Worm (Caenorhabditis elegans) whole organism, L4 larva: Measurements from ENCODE around the gene vha-15.

Experiments used
- D1046.2 ChIP-seq: fragments of 200-800 bp; sonication (Bioruptor generic); IDR thresholded peaks from 2 replicates; pipeline ENCODE4 v1.3.6; 2022; ENCODE audit warnings: missing genetic modification characterization, missing compliant biosample characterization
- Y105C5A.15 ChIP-seq: fragments of 200-800 bp; sonication (Bioruptor generic); IDR thresholded peaks from 2 replicates; pipeline ENCODE4 v1.3.6; 2022; ENCODE audit warnings: missing genetic modification characterization, missing compliant biosample characterization
- Y5F2A.4 ChIP-seq: fragments of 200-800 bp; sonication (Bioruptor generic); optimal IDR thresholded peaks from 2 replicates; lab custom pipeline; 2018; ENCODE audit warnings: mild to moderate bottlenecking, missing genetic modification characterization, missing compliant biosample characterization
- ZK337.2 ChIP-seq: fragments of 200-800 bp; sonication (Bioruptor generic); IDR thresholded peaks from 2 replicates; pipeline ENCODE4 v1.3.6; 2022; ENCODE audit warnings: missing genetic modification reagents, missing genetic modification characterization, missing compliant biosample characterization
- ZK546.5 ChIP-seq, 2 experiments: sonication (generic microtip); optimal IDR thresholded peaks; 2 replicates each; lab custom pipeline; 2017; ENCODE audit warnings: missing biosample characterization in 2 of 2, missing genetic modification characterization in 2 of 2
- aha-1 ChIP-seq: fragments of 150-350 bp; peaks from one replicate; lab custom pipeline; 2014; ENCODE audit warnings: missing biosample characterization, missing genetic modification characterization
- arid-1 ChIP-seq: fragments of 200-800 bp; sonication (Bioruptor generic); conservative IDR thresholded peaks from 2 replicates; pipeline ENCODE4 v1.3.6; 2022; ENCODE audit warnings: missing genetic modification reagents, missing genetic modification characterization, missing compliant biosample characterization
- ceh-28 ChIP-seq: fragments of 150-350 bp; optimal IDR thresholded peaks from 2 replicates; lab custom pipeline; 2014; ENCODE audit warnings: missing biosample characterization, missing genetic modification reagents, missing genetic modification characterization
- ceh-32 ChIP-seq: sonication (generic microtip); optimal IDR thresholded peaks from 2 replicates; lab custom pipeline; 2016; ENCODE audit warnings: mild to moderate bottlenecking, missing genetic modification characterization, missing compliant biosample characterization; ENCODE audit not compliant: poor library complexity
- daf-16 ChIP-seq, 3 experiments: sonication (generic microtip); optimal IDR thresholded peaks; 2 replicates each; lab custom pipeline; 2016 to 2017; ENCODE audit warnings: missing genetic modification characterization in 3 of 3, missing genetic modification reagents in 3 of 3, mild to moderate bottlenecking in 2 of 3, missing compliant biosample characterization in 2 of 3, missing biosample characterization in 1 of 3, moderate library complexity in 1 of 3
- daf-19 ChIP-seq: fragments of 200-800 bp; sonication (Bioruptor generic); conservative IDR thresholded peaks from 2 replicates; pipeline ENCODE4 v1.3.6; 2022; ENCODE audit warnings: missing genetic modification characterization, missing compliant biosample characterization
- dmd-6 ChIP-seq: fragments of 200-800 bp; sonication (Bioruptor generic); IDR thresholded peaks from 2 replicates; pipeline ENCODE4 v1.3.6; 2022; ENCODE audit warnings: missing genetic modification reagents, missing genetic modification characterization, missing compliant biosample characterization
- dmd-8 ChIP-seq: fragments of 200-800 bp; sonication (Bioruptor generic); IDR thresholded peaks from 2 replicates; pipeline ENCODE4 v1.3.6; 2022; ENCODE audit warnings: missing genetic modification characterization, missing compliant biosample characterization
- dmd-9 ChIP-seq: fragments of 200-800 bp; sonication (Bioruptor generic); IDR thresholded peaks from 2 replicates; pipeline ENCODE4 v1.3.6; 2022; ENCODE audit warnings: missing genetic modification reagents, missing genetic modification characterization, missing compliant biosample characterization
- gei-8 ChIP-seq: fragments of 200-800 bp; sonication (Bioruptor generic); optimal IDR thresholded peaks from 2 replicates; lab custom pipeline; 2018; ENCODE audit warnings: mild to moderate bottlenecking, missing genetic modification characterization, missing compliant biosample characterization
- hif-1 ChIP-seq, 2 experiments: sonication (generic microtip); optimal IDR thresholded peaks; 2 replicates each; lab custom pipeline; 2016 to 2017; ENCODE audit warnings: missing compliant biosample characterization in 2 of 2, missing genetic modification characterization in 2 of 2, missing genetic modification reagents in 2 of 2, missing genotype in 2 of 2, mild to moderate bottlenecking in 1 of 2
- hlh-11 ChIP-seq: fragments of 200-800 bp; sonication (Bioruptor generic); optimal IDR thresholded peaks from 2 replicates; lab custom pipeline; 2018; ENCODE audit warnings: mild to moderate bottlenecking, missing genetic modification characterization, missing compliant biosample characterization
- hmg-1.1 ChIP-seq: fragments of 200-800 bp; sonication (Bioruptor generic); IDR thresholded peaks from 2 replicates; pipeline ENCODE4 v1.3.6; 2022; ENCODE audit warnings: missing genetic modification reagents, missing genetic modification characterization, missing compliant biosample characterization
- jun-1 ChIP-seq: fragments of 150-350 bp; optimal IDR thresholded peaks from 2 replicates; lab custom pipeline; 2014; ENCODE audit warnings: missing biosample characterization, missing genetic modification reagents, missing genetic modification characterization
- lsy-2 ChIP-seq, 2 experiments: fragments of 150-350 bp in 1 of 2; sonication (generic microtip) in 1 of 2; optimal IDR thresholded peaks; 2 replicates each; lab custom pipeline; 2014 to 2017; ENCODE audit warnings: missing biosample characterization in 2 of 2, missing genetic modification characterization in 2 of 2
- madf-5 ChIP-seq, 2 experiments: fragments of 200-800 bp; sonication (Bioruptor generic); IDR thresholded peaks; 2 replicates each; pipeline ENCODE4 v1.3.6; 2022; ENCODE audit warnings: missing compliant biosample characterization in 2 of 2, missing genetic modification characterization in 2 of 2
- madf-9 ChIP-seq: fragments of 200-800 bp; sonication (Bioruptor generic); conservative IDR thresholded peaks from 2 replicates; pipeline ENCODE4 v1.3.6; 2022; ENCODE audit warnings: missing genetic modification reagents, missing genetic modification characterization, missing compliant biosample characterization
- mdl-1 ChIP-seq, 2 experiments: fragments of 150-350 bp in 1 of 2; sonication (generic microtip) in 1 of 2; optimal IDR thresholded peaks; 2 replicates each; lab custom pipeline; 2014 to 2017; ENCODE audit warnings: missing biosample characterization in 2 of 2, missing genetic modification characterization in 2 of 2
- mdt-29 ChIP-seq: fragments of 200-800 bp; sonication (Bioruptor generic); IDR thresholded peaks from 2 replicates; pipeline ENCODE4 v1.3.6; 2022; ENCODE audit warnings: missing genetic modification reagents, missing genetic modification characterization, missing compliant biosample characterization
- mep-1 ChIP-seq: fragments of 150-350 bp; sonication (generic microtip); optimal IDR thresholded peaks from 3 replicates; lab custom pipeline; 2014; ENCODE audit warnings: missing biosample characterization, missing genetic modification characterization
- mes-2 ChIP-seq: sonication (generic microtip); optimal IDR thresholded peaks from 2 replicates; lab custom pipeline; 2016; ENCODE audit warnings: missing genotype, mild to moderate bottlenecking, missing genetic modification characterization, missing compliant biosample characterization; ENCODE audit not compliant: poor library complexity, severe bottlenecking
- mxl-3 ChIP-seq: fragments of 200-800 bp; sonication (Bioruptor generic); optimal IDR thresholded peaks from 2 replicates; lab custom pipeline; 2018; ENCODE audit warnings: mild to moderate bottlenecking, missing genetic modification characterization, missing compliant biosample characterization
- nhr-10 ChIP-seq: fragments of 150-350 bp; optimal IDR thresholded peaks from 2 replicates; lab custom pipeline; 2014; ENCODE audit warnings: missing biosample characterization, missing genetic modification characterization
- nhr-11 ChIP-seq: fragments of 150-350 bp; optimal IDR thresholded peaks from 2 replicates; lab custom pipeline; 2014; ENCODE audit warnings: missing biosample characterization, missing genetic modification characterization
- nhr-237 ChIP-seq: sonication (generic microtip); optimal IDR thresholded peaks from 2 replicates; lab custom pipeline; 2017; ENCODE audit warnings: missing biosample characterization, missing genetic modification characterization
- nhr-25 ChIP-seq: sonication (generic microtip); optimal IDR thresholded peaks from 2 replicates; lab custom pipeline; 2017; ENCODE audit warnings: missing genetic modification characterization, mild to moderate bottlenecking, missing compliant biosample characterization, antibody characterized with exemption, moderate library complexity, borderline replicate concordance; ENCODE audit not compliant: insufficient read depth
- nhr-28 ChIP-seq: fragments of 150-350 bp; optimal IDR thresholded peaks from 2 replicates; lab custom pipeline; 2014; ENCODE audit warnings: missing biosample characterization, missing genetic modification characterization
- nhr-42 ChIP-seq: fragments of 200-800 bp; sonication (Bioruptor generic); IDR thresholded peaks from 2 replicates; pipeline ENCODE4 v1.3.6; 2022; ENCODE audit warnings: missing genetic modification characterization, missing compliant biosample characterization
- nhr-6 ChIP-seq: fragments of 150-350 bp; optimal IDR thresholded peaks from 2 replicates; lab custom pipeline; 2014; ENCODE audit warnings: missing biosample characterization, missing genetic modification characterization
- nhr-77 ChIP-seq: fragments of 150-350 bp; optimal IDR thresholded peaks from 2 replicates; lab custom pipeline; 2014; ENCODE audit warnings: missing biosample characterization, missing genetic modification characterization
- php-3 ChIP-seq: fragments of 200-800 bp; sonication (Bioruptor generic); IDR thresholded peaks from 2 replicates; pipeline ENCODE4 v1.3.6; 2022; ENCODE audit warnings: missing genetic modification reagents, missing genetic modification characterization, missing compliant biosample characterization
- set-16 ChIP-seq: fragments of 200-800 bp; sonication (Bioruptor generic); IDR thresholded peaks from 2 replicates; pipeline ENCODE4 v1.3.6; 2022; ENCODE audit warnings: missing genetic modification reagents, missing genetic modification characterization, missing compliant biosample characterization
- tra-1 ChIP-seq: fragments of 200-800 bp; sonication (Bioruptor generic); IDR thresholded peaks from 2 replicates; pipeline ENCODE4 v1.3.6; 2022; ENCODE audit warnings: missing genetic modification reagents, missing genetic modification characterization, missing compliant biosample characterization
- unc-62 ChIP-seq, 3 experiments: fragments of 150-350 bp in 1 of 3; sonication (generic microtip); optimal IDR thresholded peaks in 2 of 3; peaks in 1 of 3; 1 replicate in 1 of 3; 2 replicates in 2 of 3; lab custom pipeline; 2014 to 2017; ENCODE audit warnings: missing biosample characterization in 3 of 3, missing genetic modification characterization in 3 of 3, missing genetic modification reagents in 3 of 3, missing genotype in 1 of 3
- zfp-2 ChIP-seq: sonication (generic microtip); optimal IDR thresholded peaks from 2 replicates; lab custom pipeline; 2016; ENCODE audit warnings: mild to moderate bottlenecking, missing genetic modification characterization, missing compliant biosample characterization
- zip-2 ChIP-seq: fragments of 150-350 bp; optimal IDR thresholded peaks from 2 replicates; lab custom pipeline; 2014; ENCODE audit warnings: missing biosample characterization, missing genetic modification characterization
- ztf-11 ChIP-seq: fragments of 150-350 bp; optimal IDR thresholded peaks from 2 replicates; lab custom pipeline; 2014; ENCODE audit warnings: missing biosample characterization, missing genetic modification characterization

The vha-15 gene

DNA sequence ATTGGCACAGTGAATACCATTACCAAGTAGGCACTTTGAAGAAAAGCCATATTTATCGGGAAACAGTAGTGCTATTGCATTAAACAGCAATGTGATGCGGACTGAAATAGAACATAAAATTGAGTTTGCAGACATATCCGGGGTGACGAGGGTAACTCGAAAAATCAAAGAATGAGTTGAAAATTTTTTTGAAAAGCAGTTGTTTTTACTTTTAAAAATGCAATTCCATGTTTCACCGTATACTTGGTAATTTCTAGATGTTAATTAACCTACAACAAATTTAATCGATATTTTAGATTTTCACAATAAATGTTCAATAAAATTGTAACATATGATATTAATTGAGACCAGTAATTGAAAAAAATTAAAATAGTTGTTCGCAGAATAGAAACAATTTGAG, 36.5 kb downstream of the vha-15 start, which contains the start of gene AH9.4:
Gene AH9.4, minus strand, starts transcription at position 101 of the 400 bp plus-strand sequence.
- TF ChIP-seq unc-62 (GFP tag; optimal IDR thresholded peaks at IDR 0.05 in 1 of 2; lab: Kevin White, UChicago) (no peak), unc-62 (tag; optimal IDR thresholded peaks at IDR 0.05; lab: Kevin White, UChicago) (no peak), nhr-237 (tag; lab: Kevin White, UChicago) (no peak), mxl-3 (no peak), dmd-9 (no peak), jun-1 (no peak), ztf-11 (tag; lab: Kevin White, UChicago) (no peak), madf-5 (GFP tag; IDR thresholded peaks at IDR 0.05; lab: Robert Waterston, UW) (no peak), mdl-1 (tag; optimal IDR thresholded peaks at IDR 0.05; lab: Kevin White, UChicago) (no peak), zip-2 (tag; lab: Kevin White, UChicago) (no peak), hmg-1.1 (no peak), dmd-6 (GFP tag; lab: Robert Waterston, UW) (no peak), madf-9 (no peak), nhr-10 (tag; lab: Kevin White, UChicago) (no peak), dmd-8 (GFP tag; lab: Robert Waterston, UW) (no peak), Y105C5A.15 (GFP tag; lab: Robert Waterston, UW) (no peak)

DNA sequence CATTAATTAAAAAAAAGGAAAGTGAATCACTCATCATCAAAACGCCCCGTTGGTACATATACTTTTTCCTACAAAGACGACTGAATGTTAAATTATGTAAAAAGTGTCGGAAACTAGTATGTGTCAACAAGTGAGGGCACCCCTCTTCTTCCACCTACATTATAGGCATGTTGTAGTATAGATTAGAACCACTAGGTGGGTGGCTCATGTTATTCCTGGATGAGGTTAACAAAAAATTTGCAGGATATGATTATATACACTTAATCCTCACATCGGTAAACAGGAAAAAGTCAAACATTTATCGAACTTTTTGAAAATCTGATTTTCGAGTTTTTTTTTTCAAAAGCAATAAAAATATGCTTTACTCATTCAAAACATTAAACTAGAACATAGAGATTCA, 38.3 kb downstream of the vha-15 start:
- peak; percentile 89 for TF ChIP-seq aha-1 (tag; lab: Kevin White, UChicago)
- no peak for TF ChIP-seq ztf-11 (tag; lab: Kevin White, UChicago)
- no peak for TF ChIP-seq daf-19
- TF ChIP-seq set-16 (GFP tag; lab: Robert Waterston, UW): no peak
- no peak for TF ChIP-seq nhr-77 (tag; lab: Kevin White, UChicago)
- no peak for TF ChIP-seq mdl-1 (tag; optimal IDR thresholded peaks at IDR 0.05; lab: Kevin White, UChicago)
- TF ChIP-seq madf-5 (GFP tag; IDR thresholded peaks at IDR 0.05; lab: Robert Waterston, UW): no peak
- TF ChIP-seq ceh-28 (tag; lab: Kevin White, UChicago): no peak
- TF ChIP-seq arid-1 (GFP tag; lab: Robert Waterston, UW): no peak
- no peak for TF ChIP-seq mdt-29
- TF ChIP-seq unc-62 (GFP tag; optimal IDR thresholded peaks at IDR 0.05 in 1 of 2; lab: Kevin White, UChicago): peak in 1 of 2 experiments; percentile 58
- no peak for TF ChIP-seq unc-62 (tag; optimal IDR thresholded peaks at IDR 0.05; lab: Kevin White, UChicago)
- TF ChIP-seq zip-2 (tag; lab: Kevin White, UChicago): no peak
- TF ChIP-seq ZK546.5 (tag; optimal IDR thresholded peaks at IDR 0.05; lab: Kevin White, UChicago): no peak
- TF ChIP-seq madf-9: no peak
- TF ChIP-seq hmg-1.1: no peak
- TF ChIP-seq gei-8 (GFP tag; lab: Kevin White, UChicago): no peak

DNA sequence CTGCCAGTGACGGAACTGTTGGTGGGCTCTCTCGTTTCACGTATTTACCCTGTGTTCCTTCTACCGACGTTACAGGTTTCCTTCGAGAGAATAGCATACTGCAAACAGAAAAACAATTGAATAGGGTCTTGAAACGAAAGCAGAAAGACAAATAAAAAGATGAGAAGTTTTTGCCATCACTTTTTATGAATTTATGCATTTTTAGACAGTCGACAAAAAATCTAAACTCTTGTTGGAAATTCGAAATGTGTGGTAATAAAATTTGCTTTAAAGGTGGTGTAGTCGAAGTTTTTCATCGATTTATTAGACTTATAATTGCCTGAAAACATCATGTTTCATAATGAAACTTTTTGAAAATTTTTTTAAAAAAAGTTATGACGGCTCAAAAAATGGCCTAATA, 49.4 kb downstream of the vha-15 start, which contains the start of gene sav-1:
Gene sav-1, minus strand, starts transcription at position 101 of the 400 bp plus-strand sequence.
- TF ChIP-seq nhr-42 (no peak), unc-62 (GFP tag; optimal IDR thresholded peaks at IDR 0.05 in 1 of 2; lab: Kevin White, UChicago) (peak in 1 of 2 experiments; percentile 9), unc-62 (tag; optimal IDR thresholded peaks at IDR 0.05; lab: Kevin White, UChicago) (no peak)

DNA sequence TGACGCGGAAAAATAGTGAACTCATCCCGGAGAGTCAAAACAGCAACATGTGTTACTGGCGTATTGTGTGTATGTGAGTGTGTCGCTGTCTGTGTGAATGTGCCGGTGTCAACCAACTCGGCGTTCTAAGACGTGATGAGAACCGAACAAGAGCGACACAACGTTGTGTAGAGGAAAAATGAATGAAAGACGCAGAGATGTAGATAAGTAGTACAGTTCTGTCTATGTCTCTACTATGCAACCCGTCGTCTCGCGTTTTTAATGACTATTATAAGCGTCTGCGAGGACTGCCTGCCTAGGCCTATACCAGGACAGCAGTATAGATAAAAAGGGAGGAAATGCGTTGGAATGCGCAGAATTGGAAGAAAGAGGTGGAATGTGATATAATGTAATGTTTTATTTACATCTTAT, 50.3 kb downstream of the vha-15 start:
- TF ChIP-seq nhr-11 (tag; lab: Kevin White, UChicago): peak; percentile 31
- TF ChIP-seq hlh-11 (tag; lab: Kevin White, UChicago): peak; percentile 83
- TF ChIP-seq mxl-3: peak; percentile 67
- peak in 1 of 2 experiments; percentile 88 for TF ChIP-seq unc-62 (GFP tag; optimal IDR thresholded peaks at IDR 0.05 in 1 of 2; lab: Kevin White, UChicago)
- no peak for TF ChIP-seq unc-62 (tag; optimal IDR thresholded peaks at IDR 0.05; lab: Kevin White, UChicago)
- TF ChIP-seq D1046.2 (GFP tag; lab: Robert Waterston, UW): no peak
- peak; percentile 41 for TF ChIP-seq mep-1 (tag; lab: Kevin White, UChicago)
- TF ChIP-seq tra-1: no peak
- peak in 1 of 2 experiments; percentile 41 for TF ChIP-seq daf-16 (GFP tag; optimal IDR thresholded peaks at IDR 0.05; lab: Kevin White, UChicago)
- peak; percentile 43 for TF ChIP-seq daf-16 (tag; optimal IDR thresholded peaks at IDR 0.05; lab: Kevin White, UChicago)
- TF ChIP-seq nhr-28: peak; percentile 73
- no peak for TF ChIP-seq Y5F2A.4
- TF ChIP-seq dmd-9: 0 out of 2 replicates have a peak, but pooled peaks have one; percentile 25
- TF ChIP-seq hif-1 (tag; optimal IDR thresholded peaks at IDR 0.05; lab: Kevin White, UChicago): peak in 1 of 2 experiments; percentile 53
- no peak for TF ChIP-seq zfp-2 (tag; lab: Kevin White, UChicago)
- peak; percentile 58; the same call in 1 of the 2 replicates for TF ChIP-seq hmg-1.1
- TF ChIP-seq ZK337.2 (GFP tag; lab: Robert Waterston, UW): 0 out of 2 replicates have a peak, but pooled peaks have one; percentile 25
- peak; percentile 50 for TF ChIP-seq mes-2 (tag; lab: Kevin White, UChicago)
- no peak for TF ChIP-seq zip-2 (tag; lab: Kevin White, UChicago)
- peak in 1 of 2 experiments; percentile 36 for TF ChIP-seq lsy-2 (tag; optimal IDR thresholded peaks at IDR 0.05; lab: Kevin White, UChicago)
- peak; percentile 41; the same call in 1 of the 2 replicates for TF ChIP-seq php-3
- TF ChIP-seq nhr-25 (tag; lab: Kevin White, UChicago): peak; percentile 2
- TF ChIP-seq nhr-6 (tag; lab: Kevin White, UChicago): peak; percentile 25
- TF ChIP-seq ceh-32 (tag; lab: Kevin White, UChicago): no peak
